Worm (Caenorhabditis elegans) whole organism, mixed stage, embryonic: Measurements from ENCODE around the gene F28E10.1.

Experiments used
- lsy-2 ChIP-seq: fragments of 150-350 bp; optimal IDR thresholded peaks from 2 replicates; lab custom pipeline; 2014; ENCODE audit warnings: missing biosample characterization, missing genetic modification characterization
- mls-2 ChIP-seq: sonication (generic microtip); optimal IDR thresholded peaks from 2 replicates; lab custom pipeline; 2016; ENCODE audit warnings: mild to moderate bottlenecking, missing genetic modification characterization, moderate library complexity, missing compliant biosample characterization
- nhr-12 ChIP-seq: fragments of 150-350 bp; optimal IDR thresholded peaks from 2 replicates; lab custom pipeline; 2014; ENCODE audit warnings: missing biosample characterization, missing genetic modification characterization
- snpc-4 ChIP-seq: fragments of 150-350 bp; optimal IDR thresholded peaks from 2 replicates; lab custom pipeline; 2014; ENCODE audit warnings: missing biosample characterization, missing genetic modification characterization
- unc-62 ChIP-seq: fragments of 150-350 bp; optimal IDR thresholded peaks from 2 replicates; lab custom pipeline; 2014; ENCODE audit warnings: missing biosample characterization, missing genetic modification reagents, missing genetic modification characterization

- no peak for TF ChIP-seq snpc-4 (tag; lab: Kevin White, UChicago)
- no peak for TF ChIP-seq lsy-2
- peak; percentile 18 for TF ChIP-seq unc-62 (GFP tag; lab: Kevin White, UChicago)
- TF ChIP-seq nhr-12 (tag; lab: Kevin White, UChicago): no peak
- TF ChIP-seq mls-2 (tag; lab: Kevin White, UChicago): no peak
Measured at ce11 chrIV:4639352-4639751, 70.7 kb downstream of the F28E10.1 start.
